Worm (Caenorhabditis elegans) whole organism, young adult: ENCODE data around the gene best-23.

Experiments
- B0336.3 ChIP-seq: fragments of 200-800 bp; sonication (Bioruptor generic); IDR thresholded peaks from 2 replicates; pipeline ENCODE4 v1.3.6; 2022; ENCODE audit warnings: missing genetic modification characterization, missing compliant biosample characterization
- C17E4.6 ChIP-seq: fragments of 200-800 bp; sonication (Bioruptor generic); IDR thresholded peaks from 2 replicates; pipeline ENCODE4 v1.3.6; 2022; ENCODE audit warnings: missing genetic modification reagents, missing genetic modification characterization, missing compliant biosample characterization
- D2030.7 ChIP-seq: fragments of 200-800 bp; sonication (Bioruptor generic); IDR thresholded peaks from 2 replicates; pipeline ENCODE4 v1.3.6; 2022; ENCODE audit warnings: missing genetic modification reagents, missing genetic modification characterization, missing compliant biosample characterization
- F39B2.1 ChIP-seq: fragments of 200-800 bp; sonication (Bioruptor generic); IDR thresholded peaks from 2 replicates; pipeline ENCODE4 v1.3.6; 2022; ENCODE audit warnings: missing genetic modification reagents, missing genetic modification characterization, missing compliant biosample characterization
- F52B5.7 ChIP-seq: sonication (generic microtip); optimal IDR thresholded peaks from 2 replicates; lab custom pipeline; 2016; ENCODE audit warnings: mild to moderate bottlenecking, missing genetic modification characterization, missing compliant biosample characterization
- F57C9.4 ChIP-seq: sonication (generic microtip); optimal IDR thresholded peaks from 2 replicates; lab custom pipeline; 2017; ENCODE audit warnings: mild to moderate bottlenecking, missing genetic modification characterization, missing compliant biosample characterization
- K11D2.4 ChIP-seq: fragments of 200-800 bp; sonication (Bioruptor generic); IDR thresholded peaks from 2 replicates; pipeline ENCODE4 v1.3.6; 2022; ENCODE audit warnings: missing genetic modification reagents, missing genetic modification characterization, missing compliant biosample characterization
- Y53G8AR.9 ChIP-seq: fragments of 200-800 bp; sonication (Bioruptor generic); conservative IDR thresholded peaks from 2 replicates; pipeline ENCODE4 v1.3.6; 2022; ENCODE audit warnings: missing genetic modification reagents, missing genetic modification characterization, missing compliant biosample characterization
- Y79H2A.3 ChIP-seq: fragments of 200-800 bp; sonication (Bioruptor generic); conservative IDR thresholded peaks from 2 replicates; pipeline ENCODE4 v1.3.6; 2022; ENCODE audit warnings: missing genetic modification reagents, missing genetic modification characterization, missing compliant biosample characterization
- ZK185.1 ChIP-seq: sonication (generic microtip); optimal IDR thresholded peaks from 2 replicates; lab custom pipeline; 2016; ENCODE audit warnings: mild to moderate bottlenecking, missing genetic modification characterization, missing compliant biosample characterization; ENCODE audit not compliant: poor library complexity, severe bottlenecking
- athp-1 ChIP-seq: sonication (generic microtip); optimal IDR thresholded peaks from 2 replicates; lab custom pipeline; 2017; ENCODE audit warnings: mild to moderate bottlenecking, missing genetic modification characterization, missing compliant biosample characterization
- attf-3 ChIP-seq: fragments of 200-800 bp; sonication (Bioruptor generic); conservative IDR thresholded peaks from 2 replicates; pipeline ENCODE4 v1.3.6; 2022; ENCODE audit warnings: missing genetic modification reagents, missing genetic modification characterization, missing compliant biosample characterization
- cebp-1 ChIP-seq, 2 experiments: fragments of 200-800 bp in 1 of 2; sonication (Bioruptor generic) in 1 of 2; sonication (generic microtip) in 1 of 2; IDR thresholded peaks in 1 of 2; optimal IDR thresholded peaks in 1 of 2; 2 replicates each; pipeline versions ENCODE4 v1.3.6 to Lab custom; 2017 to 2022; ENCODE audit warnings: missing compliant biosample characterization in 2 of 2, missing genetic modification characterization in 2 of 2, mild to moderate bottlenecking in 1 of 2, missing genetic modification reagents in 1 of 2, moderate library complexity in 1 of 2
- ceh-100 ChIP-seq: fragments of 200-800 bp; sonication (Bioruptor generic); IDR thresholded peaks from 2 replicates; pipeline ENCODE4 v1.3.6; 2022; ENCODE audit warnings: missing genetic modification reagents, missing genetic modification characterization, missing compliant biosample characterization
- ceh-79 ChIP-seq: sonication (generic microtip); optimal IDR thresholded peaks from 2 replicates; lab custom pipeline; 2017; ENCODE audit warnings: mild to moderate bottlenecking, missing genetic modification characterization, missing compliant biosample characterization
- ceh-91 ChIP-seq: fragments of 200-800 bp; sonication (Bioruptor generic); IDR thresholded peaks from 2 replicates; pipeline ENCODE4 v1.3.6; 2022; ENCODE audit warnings: missing genetic modification reagents, missing genetic modification characterization, missing compliant biosample characterization
- chd-7 ChIP-seq: sonication (generic microtip); optimal IDR thresholded peaks from 2 replicates; lab custom pipeline; 2016; ENCODE audit warnings: mild to moderate bottlenecking, missing genetic modification characterization, moderate library complexity, missing compliant biosample characterization
- die-1 ChIP-seq: sonication (generic microtip); optimal IDR thresholded peaks from 2 replicates; lab custom pipeline; 2016; ENCODE audit warnings: missing genotype, mild to moderate bottlenecking, missing genetic modification characterization, missing compliant biosample characterization
- dox-1 ChIP-seq: fragments of 200-800 bp; sonication (Bioruptor generic); IDR thresholded peaks from 2 replicates; pipeline ENCODE4 v1.3.6; 2022; ENCODE audit warnings: missing genetic modification reagents, missing genetic modification characterization, missing compliant biosample characterization
- efl-1 ChIP-seq: fragments of 150-350 bp; optimal IDR thresholded peaks from 2 replicates; lab custom pipeline; 2014; ENCODE audit warnings: missing biosample characterization, missing genetic modification reagents, missing genetic modification characterization
- egrh-3 ChIP-seq: fragments of 200-800 bp; sonication (Bioruptor generic); IDR thresholded peaks from 2 replicates; pipeline ENCODE4 v1.3.6; 2022; ENCODE audit warnings: missing genetic modification reagents, missing genetic modification characterization, missing compliant biosample characterization
- ekl-4 ChIP-seq: fragments of 200-800 bp; sonication (Bioruptor generic); IDR thresholded peaks from 2 replicates; pipeline ENCODE4 v1.3.6; 2022; ENCODE audit warnings: missing genetic modification reagents, missing genetic modification characterization, missing compliant biosample characterization
- fkh-3 ChIP-seq: sonication (generic microtip); optimal IDR thresholded peaks from 2 replicates; lab custom pipeline; 2016; ENCODE audit warnings: mild to moderate bottlenecking, missing genetic modification characterization, missing compliant biosample characterization
- gei-17 ChIP-seq: fragments of 200-800 bp; sonication (Bioruptor generic); optimal IDR thresholded peaks from 2 replicates; lab custom pipeline; 2018; ENCODE audit warnings: mild to moderate bottlenecking, missing genetic modification characterization, missing compliant biosample characterization
- him-1 ChIP-seq: sonication (generic microtip); optimal IDR thresholded peaks from 2 replicates; lab custom pipeline; 2016; ENCODE audit warnings: missing genotype, missing genetic modification reagents, missing genetic modification characterization, missing compliant biosample characterization
- hlh-12 ChIP-seq: sonication (generic microtip); optimal IDR thresholded peaks from 2 replicates; lab custom pipeline; 2016; ENCODE audit warnings: missing genetic modification characterization, missing compliant biosample characterization
- hlh-26 ChIP-seq: fragments of 200-800 bp; sonication (Bioruptor generic); conservative IDR thresholded peaks from 2 replicates; pipeline ENCODE4 v1.3.6; 2022; ENCODE audit warnings: missing genetic modification reagents, missing genetic modification characterization, missing compliant biosample characterization
- hmg-1.2 ChIP-seq: fragments of 200-800 bp; sonication (Bioruptor generic); IDR thresholded peaks from 2 replicates; pipeline ENCODE4 v1.3.6; 2022; ENCODE audit warnings: missing genetic modification reagents, missing genetic modification characterization, missing compliant biosample characterization
- hmg-20 ChIP-seq: fragments of 200-800 bp; sonication (Bioruptor generic); IDR thresholded peaks from 2 replicates; pipeline ENCODE4 v1.3.6; 2022; ENCODE audit warnings: missing genetic modification reagents, missing genetic modification characterization, missing compliant biosample characterization
- hsf-1 ChIP-seq: fragments of 200-800 bp; sonication (Bioruptor generic); IDR thresholded peaks from 2 replicates; pipeline ENCODE4 v1.3.6; 2022; ENCODE audit warnings: missing genetic modification reagents, missing genetic modification characterization, missing compliant biosample characterization
- let-607 ChIP-seq, 2 experiments: fragments of 200-800 bp in 1 of 2; sonication (Bioruptor generic) in 1 of 2; sonication (generic microtip) in 1 of 2; optimal IDR thresholded peaks; 2 replicates each; lab custom pipeline; 2016 to 2018; ENCODE audit warnings: mild to moderate bottlenecking in 2 of 2, missing compliant biosample characterization in 2 of 2, missing genetic modification characterization in 2 of 2, moderate library complexity in 2 of 2, missing genotype in 1 of 2
- lin-54 ChIP-seq: fragments of 200-800 bp; sonication (Bioruptor generic); optimal IDR thresholded peaks from 2 replicates; lab custom pipeline; 2018; ENCODE audit warnings: mild to moderate bottlenecking, missing genetic modification characterization, missing compliant biosample characterization
- lir-1 ChIP-seq: fragments of 200-800 bp; sonication (Bioruptor generic); conservative IDR thresholded peaks from 2 replicates; pipeline ENCODE4 v1.3.6; 2022; ENCODE audit warnings: missing genetic modification reagents, missing genetic modification characterization, missing compliant biosample characterization
- lsl-1 ChIP-seq: fragments of 200-800 bp; sonication (Bioruptor generic); optimal IDR thresholded peaks from 2 replicates; lab custom pipeline; 2018; ENCODE audit warnings: mild to moderate bottlenecking, missing genetic modification characterization, moderate library complexity, missing compliant biosample characterization
- madf-10 ChIP-seq: sonication (generic microtip); optimal IDR thresholded peaks from 2 replicates; lab custom pipeline; 2016; ENCODE audit warnings: mild to moderate bottlenecking, missing genetic modification characterization, missing compliant biosample characterization
- mcd-1 ChIP-seq: fragments of 200-800 bp; sonication (Bioruptor generic); IDR thresholded peaks from 2 replicates; pipeline ENCODE4 v1.3.6; 2022; ENCODE audit warnings: missing genetic modification reagents, missing genetic modification characterization, missing compliant biosample characterization
- nhr-179 ChIP-seq: sonication (generic microtip); optimal IDR thresholded peaks from 2 replicates; lab custom pipeline; 2016; ENCODE audit warnings: mild to moderate bottlenecking, missing genetic modification characterization, missing compliant biosample characterization
- rpc-1 ChIP-seq, 2 experiments: fragments of 150-350 bp in 1 of 2; sonication (generic microtip) in 1 of 2; optimal IDR thresholded peaks; 2 replicates each; lab custom pipeline; 2014 to 2018; ENCODE audit warnings: missing biosample characterization in 1 of 2, missing genetic modification characterization in 1 of 2, missing genetic modification reagents in 1 of 2, missing genotype in 1 of 2
- snpc-1.1 ChIP-seq: sonication (generic microtip); optimal IDR thresholded peaks from 2 replicates; lab custom pipeline; 2017; ENCODE audit warnings: missing genetic modification characterization, mild to moderate bottlenecking, missing compliant biosample characterization, antibody characterized with exemption, moderate library complexity, missing genotype, missing genetic modification reagents; ENCODE audit not compliant: insufficient read depth
- tlf-1 ChIP-seq: fragments of 200-800 bp; sonication (Bioruptor generic); optimal IDR thresholded peaks from 2 replicates; lab custom pipeline; 2018; ENCODE audit warnings: mild to moderate bottlenecking, missing genetic modification characterization, missing compliant biosample characterization
- unc-130 ChIP-seq: sonication (generic microtip); optimal IDR thresholded peaks from 2 replicates; lab custom pipeline; 2016; ENCODE audit warnings: missing genetic modification reagents, missing genetic modification characterization, missing compliant biosample characterization
- zfh-2 ChIP-seq: fragments of 200-800 bp; sonication (Bioruptor generic); conservative IDR thresholded peaks from 2 replicates; pipeline ENCODE4 v1.3.6; 2022; ENCODE audit warnings: missing genetic modification reagents, missing genetic modification characterization, missing compliant biosample characterization

best-23 gene

ce11 chrII:7864892-7865291, 42.5 kb downstream of the best-23 start:
- TF ChIP-seq unc-130 (GFP tag; lab: Kevin White, UChicago) = no peak
- TF ChIP-seq hmg-1.2 (GFP tag; lab: Robert Waterston, UW) = no peak
- no peak for TF ChIP-seq hsf-1
- no peak for TF ChIP-seq nhr-179 (tag; lab: Kevin White, UChicago)
- TF ChIP-seq rpc-1 (optimal IDR thresholded peaks at IDR 0.05; lab: Kevin White, UChicago) = no peak
- no peak for TF ChIP-seq rpc-1 (tag; optimal IDR thresholded peaks at IDR 0.05; lab: Kevin White, UChicago)
- TF ChIP-seq B0336.3 (GFP tag; lab: Robert Waterston, UW) = no peak
- no peak for TF ChIP-seq F39B2.1 (GFP tag; lab: Robert Waterston, UW)
- no peak for TF ChIP-seq let-607 (tag; optimal IDR thresholded peaks at IDR 0.05; lab: Kevin White, UChicago)
- TF ChIP-seq fkh-3 (tag; lab: Kevin White, UChicago) = no peak
- no peak for TF ChIP-seq lir-1
- TF ChIP-seq dox-1 (GFP tag; lab: Robert Waterston, UW) = no peak

- TF ChIP-seq attf-3 (GFP tag; lab: Robert Waterston, UW) (peak; percentile 22; the same call in 1 of the 2 replicates), let-607 (tag; optimal IDR thresholded peaks at IDR 0.05; lab: Kevin White, UChicago) (peak; percentile 63 to 72), die-1 (tag; lab: Kevin White, UChicago) (no peak)
These were observed 43.2 kb downstream of the best-23 start, which contains the start of gene ostb-1 for ce11 chrII:7864207-7864606. Gene ostb-1, plus strand, starts transcription at chrII:7864507.

- TF ChIP-seq K11D2.4 (GFP tag; lab: Robert Waterston, UW) (no peak), lsl-1 (GFP tag; lab: Kevin White, UChicago) (peak; percentile 13), egrh-3 (GFP tag; lab: Robert Waterston, UW) (peak; percentile 79; the same call in 1 of the 2 replicates), F52B5.7 (tag; lab: Kevin White, UChicago) (no peak), ceh-100 (0 out of 2 replicates have a peak, but pooled peaks have one; percentile 10), ceh-91 (peak; percentile 37; the same call in 1 of the 2 replicates), Y53G8AR.9 (GFP tag; lab: Robert Waterston, UW) (0 out of 2 replicates have a peak, but pooled peaks have one; percentile 58), lin-54 (GFP tag; lab: Kevin White, UChicago) (peak; percentile 75), ZK185.1 (tag; lab: Kevin White, UChicago) (no peak), C17E4.6 (0 out of 2 replicates have a peak, but pooled peaks have one; percentile 40), mcd-1 (peak; percentile 39), chd-7 (tag; lab: Kevin White, UChicago) (peak; percentile 21), D2030.7 (GFP tag; lab: Robert Waterston, UW) (0 out of 2 replicates have a peak, but pooled peaks have one; percentile 34), rpc-1 (optimal IDR thresholded peaks at IDR 0.05; lab: Kevin White, UChicago) (no peak), rpc-1 (tag; optimal IDR thresholded peaks at IDR 0.05; lab: Kevin White, UChicago) (no peak), F57C9.4 (no peak), die-1 (tag; lab: Kevin White, UChicago) (peak; percentile 9), cebp-1 (GFP tag; IDR thresholded peaks at IDR 0.05; lab: Robert Waterston, UW) (no peak), cebp-1 (tag; optimal IDR thresholded peaks at IDR 0.05; lab: Kevin White, UChicago) (peak; percentile 8), him-1 (tag; lab: Kevin White, UChicago) (peak; percentile 41), lir-1 (no peak), gei-17 (GFP tag; lab: Kevin White, UChicago) (no peak), ekl-4 (no peak), Y79H2A.3 (GFP tag; lab: Robert Waterston, UW) (0 out of 2 replicates have a peak, but pooled peaks have one; percentile 25), hlh-26 (no peak), hmg-20 (no peak), efl-1 (GFP tag; lab: Kevin White, UChicago) (peak; percentile 59), zfh-2 (GFP tag; lab: Robert Waterston, UW) (peak; percentile 90), tlf-1 (GFP tag; lab: Kevin White, UChicago) (no peak), hlh-12 (no peak), madf-10 (tag; lab: Kevin White, UChicago) (no peak), athp-1 (tag; lab: Kevin White, UChicago) (peak; percentile 25), ceh-79 (no peak), snpc-1.1 (tag; lab: Kevin White, UChicago) (no peak)
These were observed 43.8 kb downstream of the best-23 start for ce11 chrII:7863480-7864125.
